Worm (Caenorhabditis elegans) whole organism, L2 larva: ENCODE measurements around the gene F32D8.8.
A peak's percentile ranks its signal among the peaks of the same experiment; 100 is the strongest.

Experiments used
- alr-1 ChIP-seq: fragments of 150-350 bp; optimal IDR thresholded peaks from 2 replicates; lab custom pipeline; 2014; ENCODE audit warnings: missing biosample characterization, missing genetic modification characterization
- ama-1 ChIP-seq: fragments of 150-350 bp; optimal IDR thresholded peaks from 2 replicates; lab custom pipeline; 2018; ENCODE audit warnings: inconsistent platforms
- mdl-1 ChIP-seq, 2 experiments: fragments of 150-350 bp in 1 of 2; sonication (generic microtip) in 1 of 2; optimal IDR thresholded peaks; 2 replicates each; lab custom pipeline; 2017; ENCODE audit warnings: missing biosample characterization in 2 of 2, missing genetic modification characterization in 2 of 2
- nhr-237 ChIP-seq: fragments of 150-350 bp; optimal IDR thresholded peaks from 2 replicates; lab custom pipeline; 2014; ENCODE audit warnings: missing biosample characterization, missing genetic modification characterization
- nhr-77 ChIP-seq: fragments of 150-350 bp; optimal IDR thresholded peaks from 2 replicates; lab custom pipeline; 2014; ENCODE audit warnings: missing biosample characterization, missing genetic modification characterization
- sem-4 ChIP-seq: fragments of 150-350 bp; optimal IDR thresholded peaks from 2 replicates; lab custom pipeline; 2014; ENCODE audit warnings: missing biosample characterization, missing genetic modification reagents, missing genetic modification characterization
- skn-1 ChIP-seq: sonication (generic microtip); optimal IDR thresholded peaks from 2 replicates; lab custom pipeline; 2017; ENCODE audit warnings: missing biosample characterization, missing genetic modification characterization
- sma-9 ChIP-seq, 2 experiments: fragments of 150-350 bp in 1 of 2; sonication (generic microtip) in 1 of 2; optimal IDR thresholded peaks; 2 replicates each; lab custom pipeline; 2014 to 2016; ENCODE audit warnings: missing genetic modification characterization in 2 of 2, mild to moderate bottlenecking in 1 of 2, missing biosample characterization in 1 of 2, missing compliant biosample characterization in 1 of 2, missing genetic modification reagents in 1 of 2, moderate library complexity in 1 of 2
- unc-62 ChIP-seq: fragments of 150-350 bp; optimal IDR thresholded peaks from 2 replicates; lab custom pipeline; 2014; ENCODE audit warnings: missing biosample characterization, missing genetic modification reagents, missing genetic modification characterization
- zag-1 ChIP-seq: fragments of 150-350 bp; optimal IDR thresholded peaks from 2 replicates; lab custom pipeline; 2014; ENCODE audit warnings: missing biosample characterization, missing genetic modification characterization
- ztf-1 ChIP-seq: fragments of 200-800 bp; sonication (Bioruptor generic); conservative IDR thresholded peaks from 2 replicates; pipeline ENCODE4 v1.3.6; 2022; ENCODE audit warnings: missing genetic modification characterization, missing compliant biosample characterization
- ztf-11 ChIP-seq: sonication (generic microtip); optimal IDR thresholded peaks from 2 replicates; lab custom pipeline; 2017; ENCODE audit warnings: missing biosample characterization, missing genetic modification characterization

- TF ChIP-seq sma-9 (GFP tag; optimal IDR thresholded peaks at IDR 0.05; lab: Kevin White, UChicago) (peak; percentile 37), sma-9 (tag; optimal IDR thresholded peaks at IDR 0.05; lab: Kevin White, UChicago) (no peak), ztf-1 (GFP tag; lab: Robert Waterston, UW) (no peak), alr-1 (tag; lab: Kevin White, UChicago) (no peak), sem-4 (tag; lab: Kevin White, UChicago) (no peak), mdl-1 (tag; optimal IDR thresholded peaks at IDR 0.05; lab: Kevin White, UChicago) (no peak), ztf-11 (tag; lab: Kevin White, UChicago) (no peak), ama-1 (lab: Kevin White, UChicago) (no peak), nhr-237 (tag; lab: Kevin White, UChicago) (no peak), unc-62 (GFP tag; lab: Kevin White, UChicago) (no peak), skn-1 (no peak), nhr-77 (tag; lab: Kevin White, UChicago) (no peak), zag-1 (tag; lab: Kevin White, UChicago) (no peak)
Measured at ce11 chrV:10861611-10862262, 40.8 kb downstream of the F32D8.8 start.
